Worm (Caenorhabditis elegans): Measurements from ENCODE around the gene msp-74.

- no peak for TF ChIP-seq zag-1 (tag; optimal IDR thresholded peaks at IDR 0.05)
- TF ChIP-seq ceh-82 (tag; optimal IDR thresholded peaks at IDR 0.05) = no peak
- no peak for TF ChIP-seq fkh-10 (GFP tag; optimal IDR thresholded peaks at IDR 0.05)
- TF ChIP-seq ztf-11 (tag; optimal IDR thresholded peaks at IDR 0.05) = no peak
- no peak for TF ChIP-seq pqm-1 (tag; optimal IDR thresholded peaks at IDR 0.05)
These were observed 47.2 kb downstream of the msp-74 start, which contains the start of gene C27A2.8 for ce11 chrII:5067927-5068326.
